Fruit fly (Drosophila melanogaster) whole organism, wandering third instar larva: Measurements from ENCODE around the gene PSMG1.

Experiments used
- Abd-B ChIP-seq: fragments of >200 bp; optimal IDR thresholded peaks from 2 replicates; lab custom pipeline; 2017; ENCODE audit warnings: missing biosample characterization, missing genetic modification characterization
- Hr78 ChIP-seq: fragments of >200 bp; optimal IDR thresholded peaks from 2 replicates; lab custom pipeline; 2017; ENCODE audit warnings: missing biosample characterization, missing genetic modification characterization
- foxo ChIP-seq, 2 experiments: fragments of 200-800 bp; sonication (Bioruptor generic); optimal IDR thresholded peaks; 2 replicates in 1 of 2; 3 replicates in 1 of 2; lab custom pipeline; 2016 to 2017; ENCODE audit warnings: missing biosample characterization in 2 of 2, missing genetic modification characterization in 2 of 2
- sage ChIP-seq: fragments of 200-800 bp; sonication (Bioruptor generic); optimal IDR thresholded peaks from 2 replicates; lab custom pipeline; 2016; ENCODE audit warnings: missing biosample characterization, mild to moderate bottlenecking, missing genetic modification characterization
- sv ChIP-seq: fragments of 200-800 bp; sonication (Bioruptor generic); optimal IDR thresholded peaks from 3 replicates; lab custom pipeline; 2016; ENCODE audit warnings: missing biosample characterization, missing genetic modification characterization

DNA sequence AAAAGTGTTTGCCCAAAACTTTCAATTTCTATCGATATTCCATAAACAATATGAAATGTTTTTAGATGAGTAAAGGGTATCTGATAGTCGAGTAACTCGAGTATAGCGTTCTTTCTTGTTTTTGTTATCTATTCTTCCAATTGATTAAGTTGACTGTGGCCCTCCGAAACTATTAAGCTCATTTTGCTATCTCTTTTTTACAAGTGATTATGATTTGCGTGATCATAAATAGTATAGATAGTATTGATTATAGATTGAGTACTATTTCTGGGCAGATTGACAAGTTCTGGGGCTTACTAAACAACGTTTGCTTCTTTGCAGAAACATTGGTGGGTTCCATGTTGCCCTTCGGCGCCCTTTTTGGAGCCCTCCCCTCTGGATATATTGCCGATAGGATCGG is 42.4 kb upstream of the PSMG1 start:
- TF ChIP-seq sage (GFP tag; lab: Kevin White, UChicago), result no peak
- TF ChIP-seq Hr78 (GFP tag; lab: Kevin White, UChicago), result no peak
- TF ChIP-seq sv (GFP tag; lab: Kevin White, UChicago), result no peak
- no peak for TF ChIP-seq foxo (GFP tag; optimal IDR thresholded peaks at IDR 0.05; lab: Kevin White, UChicago)
- TF ChIP-seq Abd-B (GFP tag; lab: Kevin White, UChicago), result no peak
